Worm (Caenorhabditis elegans) whole organism, early embryonic: ENCODE results near the gene srj-5.

Source experiments
- aly-1 ChIP-seq: sonication (generic microtip); optimal IDR thresholded peaks from 2 replicates; lab custom pipeline; 2016; ENCODE audit warnings: missing genetic modification characterization, missing compliant biosample characterization
- ama-1 ChIP-seq: fragments of 150-350 bp; optimal IDR thresholded peaks from 2 replicates; lab custom pipeline; 2014
- ceh-36 ChIP-seq: sonication (generic microtip); optimal IDR thresholded peaks from 2 replicates; lab custom pipeline; 2016; ENCODE audit warnings: missing genetic modification characterization, inconsistent platforms, missing compliant biosample characterization
- ets-7 ChIP-seq: sonication (generic microtip); optimal IDR thresholded peaks from 2 replicates; lab custom pipeline; 2016; ENCODE audit warnings: missing genotype, missing genetic modification characterization, missing compliant biosample characterization
- flt-1 ChIP-seq: fragments of 200-800 bp; sonication (Bioruptor generic); IDR thresholded peaks from 2 replicates; pipeline ENCODE4 v1.3.6; 2022; ENCODE audit warnings: missing genetic modification characterization, missing compliant biosample characterization
- hmg-4 ChIP-seq: fragments of 200-800 bp; sonication (Bioruptor generic); optimal IDR thresholded peaks from 2 replicates; lab custom pipeline; 2018; ENCODE audit warnings: mild to moderate bottlenecking, missing genetic modification characterization, missing compliant biosample characterization
- tbx-37 ChIP-seq: fragments of 200-800 bp; sonication (Bioruptor generic); conservative IDR thresholded peaks from 2 replicates; pipeline ENCODE4 v1.3.6; 2022; ENCODE audit warnings: missing genetic modification reagents, missing genetic modification characterization, missing compliant biosample characterization
- tra-4 ChIP-seq: sonication (generic microtip); optimal IDR thresholded peaks from 2 replicates; lab custom pipeline; 2017; ENCODE audit warnings: missing genetic modification characterization, missing compliant biosample characterization

DNA sequence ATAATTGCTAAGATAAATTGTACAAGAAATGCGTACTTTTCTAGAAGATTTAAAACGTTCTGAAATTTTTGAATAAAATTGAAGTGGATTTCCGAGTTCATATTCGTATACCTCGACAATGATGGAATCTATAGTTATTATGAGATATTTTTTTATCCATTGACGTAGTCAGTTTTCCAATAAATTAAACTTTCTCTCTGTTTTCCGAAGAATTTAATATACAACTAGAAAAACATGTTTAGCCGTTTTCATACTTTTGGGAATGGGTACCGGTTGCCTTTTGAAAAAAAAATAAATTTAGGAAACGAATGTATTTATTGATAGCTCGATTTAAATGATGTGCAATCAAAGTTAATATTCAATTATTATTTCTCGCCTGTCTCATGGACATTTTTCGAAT lies 44.0 kb downstream of the srj-5 start, which contains the start of gene srw-109:
- no peak for TF ChIP-seq ets-7
- TF ChIP-seq tbx-37 (GFP tag; lab: Robert Waterston, UW), result no peak
- TF ChIP-seq aly-1, result no peak
- TF ChIP-seq ama-1, result no peak
- TF ChIP-seq tra-4 (tag; lab: Kevin White, UChicago), result no peak
- no peak for TF ChIP-seq flt-1
- no peak for TF ChIP-seq ceh-36
- no peak for TF ChIP-seq hmg-4 (GFP tag; lab: Kevin White, UChicago)
